Worm (Caenorhabditis elegans) whole organism, young adult: ENCODE measurements around the gene lgc-47.
A peak's percentile ranks its signal among the peaks of the same experiment; 100 is the strongest.

Experiments
- B0019.2 ChIP-seq: fragments of 200-800 bp; sonication (Bioruptor generic); conservative IDR thresholded peaks from 2 replicates; pipeline ENCODE4 v1.3.6; 2022; ENCODE audit warnings: missing genetic modification reagents, missing genetic modification characterization, missing compliant biosample characterization
- D2030.7 ChIP-seq: fragments of 200-800 bp; sonication (Bioruptor generic); IDR thresholded peaks from 2 replicates; pipeline ENCODE4 v1.3.6; 2022; ENCODE audit warnings: missing genetic modification reagents, missing genetic modification characterization, missing compliant biosample characterization
- F57A8.1 ChIP-seq: fragments of 200-800 bp; sonication (Bioruptor generic); optimal IDR thresholded peaks from 2 replicates; lab custom pipeline; 2018; ENCODE audit warnings: mild to moderate bottlenecking, missing genetic modification characterization, moderate library complexity, missing compliant biosample characterization
- F57C9.4 ChIP-seq: sonication (generic microtip); optimal IDR thresholded peaks from 2 replicates; lab custom pipeline; 2017; ENCODE audit warnings: mild to moderate bottlenecking, missing genetic modification characterization, missing compliant biosample characterization
- K11D2.4 ChIP-seq: fragments of 200-800 bp; sonication (Bioruptor generic); IDR thresholded peaks from 2 replicates; pipeline ENCODE4 v1.3.6; 2022; ENCODE audit warnings: missing genetic modification reagents, missing genetic modification characterization, missing compliant biosample characterization
- K12H6.12 ChIP-seq: fragments of 200-800 bp; sonication (Bioruptor generic); optimal IDR thresholded peaks from 2 replicates; lab custom pipeline; 2018; ENCODE audit warnings: mild to moderate bottlenecking, missing genetic modification characterization, missing compliant biosample characterization
- athp-1 ChIP-seq: sonication (generic microtip); optimal IDR thresholded peaks from 2 replicates; lab custom pipeline; 2017; ENCODE audit warnings: mild to moderate bottlenecking, missing genetic modification characterization, missing compliant biosample characterization
- cebp-2 ChIP-seq: fragments of 200-800 bp; sonication (Bioruptor generic); IDR thresholded peaks from 2 replicates; pipeline ENCODE4 v1.3.6; 2022; ENCODE audit warnings: missing genetic modification characterization, missing compliant biosample characterization
- ceh-58 ChIP-seq: fragments of 200-800 bp; sonication (Bioruptor generic); IDR thresholded peaks from 2 replicates; pipeline ENCODE4 v1.3.6; 2022; ENCODE audit warnings: missing genetic modification characterization, missing compliant biosample characterization
- ceh-91 ChIP-seq: fragments of 200-800 bp; sonication (Bioruptor generic); IDR thresholded peaks from 2 replicates; pipeline ENCODE4 v1.3.6; 2022; ENCODE audit warnings: missing genetic modification reagents, missing genetic modification characterization, missing compliant biosample characterization
- dox-1 ChIP-seq: fragments of 200-800 bp; sonication (Bioruptor generic); IDR thresholded peaks from 2 replicates; pipeline ENCODE4 v1.3.6; 2022; ENCODE audit warnings: missing genetic modification reagents, missing genetic modification characterization, missing compliant biosample characterization
- dpff-1 ChIP-seq: sonication (generic microtip); optimal IDR thresholded peaks from 2 replicates; lab custom pipeline; 2017; ENCODE audit warnings: mild to moderate bottlenecking, missing genetic modification characterization, missing compliant biosample characterization
- efl-1 ChIP-seq: fragments of 150-350 bp; optimal IDR thresholded peaks from 2 replicates; lab custom pipeline; 2014; ENCODE audit warnings: missing biosample characterization, missing genetic modification reagents, missing genetic modification characterization
- hlh-26 ChIP-seq: fragments of 200-800 bp; sonication (Bioruptor generic); conservative IDR thresholded peaks from 2 replicates; pipeline ENCODE4 v1.3.6; 2022; ENCODE audit warnings: missing genetic modification reagents, missing genetic modification characterization, missing compliant biosample characterization
- hsf-1 ChIP-seq: fragments of 200-800 bp; sonication (Bioruptor generic); IDR thresholded peaks from 2 replicates; pipeline ENCODE4 v1.3.6; 2022; ENCODE audit warnings: missing genetic modification reagents, missing genetic modification characterization, missing compliant biosample characterization
- lir-1 ChIP-seq: fragments of 200-800 bp; sonication (Bioruptor generic); conservative IDR thresholded peaks from 2 replicates; pipeline ENCODE4 v1.3.6; 2022; ENCODE audit warnings: missing genetic modification reagents, missing genetic modification characterization, missing compliant biosample characterization
- madf-6 ChIP-seq: fragments of 200-800 bp; sonication (Bioruptor generic); IDR thresholded peaks from 2 replicates; pipeline ENCODE4 v1.3.6; 2022; ENCODE audit warnings: missing genetic modification reagents, missing genetic modification characterization, missing compliant biosample characterization
- madf-8 ChIP-seq: fragments of 200-800 bp; sonication (Bioruptor generic); conservative IDR thresholded peaks from 2 replicates; pipeline ENCODE4 v1.3.6; 2022; ENCODE audit warnings: missing genetic modification reagents, missing genetic modification characterization, missing compliant biosample characterization
- mcd-1 ChIP-seq: fragments of 200-800 bp; sonication (Bioruptor generic); IDR thresholded peaks from 2 replicates; pipeline ENCODE4 v1.3.6; 2022; ENCODE audit warnings: missing genetic modification reagents, missing genetic modification characterization, missing compliant biosample characterization
- mel-28 ChIP-seq: sonication (generic microtip); optimal IDR thresholded peaks from 2 replicates; lab custom pipeline; 2016; ENCODE audit warnings: borderline replicate concordance, mild to moderate bottlenecking, missing genetic modification characterization, missing compliant biosample characterization
- nfyb-1 ChIP-seq: fragments of 200-800 bp; sonication (Bioruptor generic); IDR thresholded peaks from 2 replicates; pipeline ENCODE4 v1.3.6; 2022; ENCODE audit warnings: missing genetic modification reagents, missing genetic modification characterization, missing compliant biosample characterization
- nhr-179 ChIP-seq: sonication (generic microtip); optimal IDR thresholded peaks from 2 replicates; lab custom pipeline; 2016; ENCODE audit warnings: mild to moderate bottlenecking, missing genetic modification characterization, missing compliant biosample characterization
- nhr-80 ChIP-seq: sonication (generic microtip); optimal IDR thresholded peaks from 2 replicates; lab custom pipeline; 2016; ENCODE audit warnings: missing genetic modification characterization, missing compliant biosample characterization
- nhr-90 ChIP-seq: sonication (generic microtip); optimal IDR thresholded peaks from 2 replicates; lab custom pipeline; 2016; ENCODE audit warnings: missing genotype, mild to moderate bottlenecking, missing genetic modification characterization, missing compliant biosample characterization
- rec-8 ChIP-seq, 2 experiments: sonication (generic microtip); optimal IDR thresholded peaks; 2 replicates each; lab custom pipeline; 2016; ENCODE audit warnings: mild to moderate bottlenecking in 2 of 2, missing genetic modification characterization in 2 of 2, missing genetic modification reagents in 2 of 2, missing genotype in 2 of 2, missing biosample characterization in 1 of 2, missing compliant biosample characterization in 1 of 2, moderate library complexity in 1 of 2
- sdz-38 ChIP-seq: sonication (generic microtip); optimal IDR thresholded peaks from 2 replicates; lab custom pipeline; 2016; ENCODE audit warnings: missing genotype, missing genetic modification characterization, missing compliant biosample characterization
- somi-1 ChIP-seq: fragments of 200-800 bp; sonication (Bioruptor generic); optimal IDR thresholded peaks from 2 replicates; lab custom pipeline; 2018; ENCODE audit warnings: mild to moderate bottlenecking, missing genetic modification characterization, missing compliant biosample characterization
- sptf-2 ChIP-seq: fragments of 200-800 bp; sonication (Bioruptor generic); optimal IDR thresholded peaks from 2 replicates; lab custom pipeline; 2018; ENCODE audit warnings: mild to moderate bottlenecking, missing genetic modification characterization, missing compliant biosample characterization
- tbp1 ChIP-seq: fragments of 200-800 bp; sonication (Bioruptor generic); optimal IDR thresholded peaks from 2 replicates; lab custom pipeline; 2018; ENCODE audit warnings: mild to moderate bottlenecking, missing genetic modification characterization, missing compliant biosample characterization
- unc-130 ChIP-seq: sonication (generic microtip); optimal IDR thresholded peaks from 2 replicates; lab custom pipeline; 2016; ENCODE audit warnings: missing genetic modification reagents, missing genetic modification characterization, missing compliant biosample characterization
- zim-3 ChIP-seq: sonication (generic microtip); optimal IDR thresholded peaks from 2 replicates; lab custom pipeline; 2017; ENCODE audit warnings: mild to moderate bottlenecking, missing genetic modification characterization, moderate library complexity, missing compliant biosample characterization
- ztf-18 ChIP-seq: sonication (generic microtip); optimal IDR thresholded peaks from 2 replicates; lab custom pipeline; 2016; ENCODE audit warnings: missing genotype, mild to moderate bottlenecking, missing genetic modification characterization, missing compliant biosample characterization
- ztf-28 ChIP-seq: fragments of 200-800 bp; sonication (Bioruptor generic); IDR thresholded peaks from 2 replicates; pipeline ENCODE4 v1.3.6; 2022; ENCODE audit warnings: missing genetic modification reagents, missing genetic modification characterization, missing compliant biosample characterization
- ztf-6 ChIP-seq: fragments of 200-800 bp; sonication (Bioruptor generic); IDR thresholded peaks from 2 replicates; pipeline ENCODE4 v1.3.6; 2022; ENCODE audit warnings: missing genetic modification reagents, missing genetic modification characterization, missing compliant biosample characterization

Gene lgc-47

ce11 chrX:9789110-9789509 lies 18.4 kb downstream of the lgc-47 start, which contains the start of gene F36G3.1:
F36G3.1 (minus strand) TSS chrX:9789210.
- peak; percentile 2 for TF ChIP-seq nhr-80
- no peak for TF ChIP-seq dpff-1 (tag; lab: Kevin White, UChicago)

DNA sequence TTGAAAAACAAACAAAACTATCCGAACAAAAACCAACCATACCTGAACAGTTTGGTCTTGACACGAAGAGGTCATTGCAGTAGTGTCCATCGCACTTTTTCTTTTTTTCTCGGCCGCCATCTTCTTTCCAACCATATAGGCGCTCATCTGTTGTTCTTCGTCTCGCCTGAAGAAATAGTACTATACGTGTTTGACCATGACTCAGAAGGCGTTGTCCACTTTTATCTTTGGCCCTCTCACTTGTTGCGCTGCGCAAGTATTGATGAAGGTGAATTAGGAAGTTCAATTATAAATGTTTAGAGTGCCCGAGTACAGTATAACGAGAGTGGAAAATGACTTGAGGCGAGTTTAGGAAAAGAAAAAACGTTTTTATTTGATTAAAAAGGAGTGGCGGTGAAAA lies 21.6 kb downstream of the lgc-47 start:
- TF ChIP-seq ztf-18 (tag; lab: Kevin White, UChicago) (no peak), sdz-38 (tag; lab: Kevin White, UChicago) (no peak), ceh-91 (GFP tag; lab: Robert Waterston, UW) (no peak), athp-1 (tag; lab: Kevin White, UChicago) (no peak), K11D2.4 (GFP tag; lab: Robert Waterston, UW) (no peak), mel-28 (tag; lab: Kevin White, UChicago) (no peak), dox-1 (GFP tag; lab: Robert Waterston, UW) (no peak), lir-1 (GFP tag; lab: Robert Waterston, UW) (no peak), rec-8 (tag; optimal IDR thresholded peaks at IDR 0.05; lab: Kevin White, UChicago) (no peak), nfyb-1 (GFP tag; lab: Robert Waterston, UW) (no peak), nhr-179 (tag; lab: Kevin White, UChicago) (no peak), hsf-1 (no peak), tbp1 (no peak), ceh-58 (GFP tag; lab: Robert Waterston, UW) (no peak), madf-8 (GFP tag; lab: Robert Waterston, UW) (no peak), hlh-26 (GFP tag; lab: Robert Waterston, UW) (no peak), somi-1 (GFP tag; lab: Kevin White, UChicago) (no peak), efl-1 (no peak), D2030.7 (GFP tag; lab: Robert Waterston, UW) (no peak)

DNA sequence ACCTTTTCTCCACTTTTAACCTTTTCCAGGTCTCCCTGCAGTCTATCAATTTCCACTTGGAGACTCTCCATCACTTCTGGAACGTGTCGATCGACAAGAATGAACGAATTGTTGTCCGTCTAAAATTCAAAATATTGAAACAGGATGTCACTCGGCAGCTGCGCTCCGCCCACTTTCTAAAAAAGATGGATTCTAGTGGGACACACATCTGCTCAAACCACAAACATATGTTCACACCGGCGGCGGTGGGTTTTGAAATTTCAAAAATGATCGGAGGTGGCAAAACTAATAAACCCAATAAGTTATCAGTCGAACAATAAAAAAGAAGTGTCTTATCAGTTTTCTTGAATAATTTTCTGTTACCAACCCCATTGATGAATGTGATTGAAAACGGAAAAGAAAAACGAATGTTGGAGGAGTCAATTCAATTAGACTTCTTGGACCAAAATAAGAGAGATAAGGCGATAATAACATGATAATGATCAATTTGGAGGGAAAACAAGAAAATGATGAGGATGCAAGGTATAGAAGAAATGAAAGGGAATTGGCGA lies 25.0 kb downstream of the lgc-47 start:
- TF ChIP-seq F57C9.4 (tag; lab: Kevin White, UChicago) (no peak), nhr-80 (peak; percentile 55)

ce11 chrX:9777481-9777880 lies 30.0 kb downstream of the lgc-47 start, which contains the start of gene T09B9.5:
T09B9.5 (plus strand) TSS chrX:9777781.
- TF ChIP-seq ztf-28 (GFP tag; lab: Robert Waterston, UW) (no peak), nhr-90 (tag; lab: Kevin White, UChicago) (no peak), F57A8.1 (no peak), madf-6 (GFP tag; lab: Robert Waterston, UW) (no peak)
- TF ChIP-seq, all 124 proteins: peak for 0

DNA sequence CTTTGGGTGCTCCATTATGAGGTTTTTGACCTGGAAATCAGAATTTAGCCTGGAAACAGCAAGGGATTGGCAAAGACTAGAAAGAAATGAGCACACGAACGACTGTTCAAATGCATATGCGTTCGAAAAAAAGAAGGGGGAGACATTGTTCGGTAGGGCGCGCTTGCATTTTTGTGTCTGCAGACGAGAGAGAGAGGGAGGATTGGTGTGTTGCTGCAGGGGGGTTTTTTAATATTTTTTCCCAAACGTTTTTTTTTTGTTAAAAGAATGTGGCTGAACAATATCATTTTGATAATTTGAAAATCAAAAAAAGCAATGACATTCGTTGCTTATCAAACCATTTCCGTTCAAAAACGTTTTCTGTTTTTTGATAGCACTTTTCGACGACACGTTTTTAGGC lies 33.1 kb downstream of the lgc-47 start, which contains the start of gene T09B9.4:
TSS of gene T09B9.4 (minus strand) at position 30 of the 400 bp plus-strand sequence.
- TF ChIP-seq ztf-6 (GFP tag; lab: Robert Waterston, UW) (no peak), athp-1 (tag; lab: Kevin White, UChicago) (no peak), cebp-2 (GFP tag; lab: Robert Waterston, UW) (no peak), nhr-80 (peak; percentile 80), ztf-28 (GFP tag; lab: Robert Waterston, UW) (no peak), K12H6.12 (tag; lab: Kevin White, UChicago) (no peak), ceh-91 (GFP tag; lab: Robert Waterston, UW) (no peak), zim-3 (no peak), B0019.2 (no peak), F57C9.4 (tag; lab: Kevin White, UChicago) (no peak), sptf-2 (no peak), dpff-1 (tag; lab: Kevin White, UChicago) (no peak), unc-130 (no peak), mcd-1 (GFP tag; lab: Robert Waterston, UW) (peak; percentile 87)
